Fruit fly (Drosophila melanogaster) whole organism, prepupa: ENCODE data around the gene CG31743.

Source experiments
- Blimp-1 ChIP-seq: fragments of 200-800 bp; sonication (Bioruptor generic); optimal IDR thresholded peaks from 3 replicates; lab custom pipeline; 2017; ENCODE audit warnings: missing biosample characterization, missing genetic modification characterization, mild to moderate bottlenecking, moderate library complexity, missing genetic modification reagents
- CG10631 ChIP-seq: fragments of 200-800 bp; sonication (Bioruptor generic); optimal IDR thresholded peaks from 2 replicates; lab custom pipeline; 2016; ENCODE audit warnings: missing biosample characterization, missing genetic modification characterization
- CG10669 ChIP-seq: fragments of 200-800 bp; sonication (Bioruptor generic); optimal IDR thresholded peaks from 3 replicates; lab custom pipeline; 2018; ENCODE audit warnings: missing biosample characterization, mild to moderate bottlenecking, missing genetic modification characterization, moderate library complexity
- CG11294 ChIP-seq: fragments of 200-800 bp; sonication (Bioruptor generic); IDR thresholded peaks from 2 replicates; pipeline ENCODE4 v1.3.6; 2022; ENCODE audit warnings: missing biosample characterization, missing genetic modification characterization
- CG11762 ChIP-seq: fragments of 200-800 bp; sonication (Bioruptor generic); optimal IDR thresholded peaks from 3 replicates; lab custom pipeline; 2016; ENCODE audit warnings: missing biosample characterization, missing genetic modification characterization; ENCODE audit not compliant: insufficient read depth
- CG11902 ChIP-seq: fragments of 200-800 bp; sonication (Bioruptor generic); optimal IDR thresholded peaks from 3 replicates; lab custom pipeline; 2016; ENCODE audit warnings: missing biosample characterization, missing genetic modification characterization
- CG15336 ChIP-seq: fragments of 200-800 bp; sonication (Bioruptor generic); IDR thresholded peaks from 2 replicates; pipeline ENCODE4 v1.3.6; 2022; ENCODE audit warnings: missing biosample characterization, missing genetic modification characterization
- CG1621 ChIP-seq: fragments of 200-800 bp; sonication (Bioruptor generic); optimal IDR thresholded peaks from 3 replicates; lab custom pipeline; 2018; ENCODE audit warnings: missing biosample characterization, mild to moderate bottlenecking, missing genetic modification characterization
- CG16779 ChIP-seq: fragments of 200-800 bp; sonication (Bioruptor generic); optimal IDR thresholded peaks from 3 replicates; lab custom pipeline; 2017; ENCODE audit warnings: missing biosample characterization, mild to moderate bottlenecking, missing genetic modification characterization
- CG3032 ChIP-seq: fragments of 200-800 bp; optimal IDR thresholded peaks from 2 replicates; lab custom pipeline; 2019; ENCODE audit warnings: missing biosample characterization, mild to moderate bottlenecking, missing genetic modification characterization, moderate library complexity
- CG31627 ChIP-seq: fragments of 200-800 bp; sonication (Bioruptor generic); optimal IDR thresholded peaks from 3 replicates; lab custom pipeline; 2016; ENCODE audit warnings: missing biosample characterization, missing genetic modification characterization
- CG32006 ChIP-seq: fragments of 200-800 bp; sonication (Bioruptor generic); optimal IDR thresholded peaks from 3 replicates; lab custom pipeline; 2017; ENCODE audit warnings: missing biosample characterization, mild to moderate bottlenecking, missing genetic modification characterization
- CG34406 ChIP-seq: fragments of 200-800 bp; sonication (Bioruptor generic); optimal IDR thresholded peaks from 3 replicates; lab custom pipeline; 2016; ENCODE audit warnings: missing biosample characterization, missing genetic modification characterization
- CG4318 ChIP-seq: fragments of 200-800 bp; sonication (Bioruptor generic); optimal IDR thresholded peaks from 3 replicates; lab custom pipeline; 2017; ENCODE audit warnings: missing biosample characterization, mild to moderate bottlenecking, missing genetic modification characterization
- CG6163 ChIP-seq: fragments of 200-800 bp; sonication (Bioruptor generic); IDR thresholded peaks from 3 replicates; pipeline ENCODE4 v1.3.6; 2022; ENCODE audit warnings: missing biosample characterization, missing genetic modification characterization
- CG6276 ChIP-seq: fragments of 200-800 bp; sonication (Bioruptor generic); optimal IDR thresholded peaks from 2 replicates; lab custom pipeline; 2017; ENCODE audit warnings: missing biosample characterization, mild to moderate bottlenecking, missing genetic modification characterization
- CG6792 ChIP-seq: fragments of 200-800 bp; sonication (Bioruptor generic); optimal IDR thresholded peaks from 3 replicates; lab custom pipeline; 2016; ENCODE audit warnings: missing biosample characterization, missing genetic modification characterization
- CG6808 ChIP-seq: fragments of 200-800 bp; sonication (Bioruptor generic); optimal IDR thresholded peaks from 3 replicates; lab custom pipeline; 2017; ENCODE audit warnings: missing biosample characterization, missing genetic modification characterization, mild to moderate bottlenecking, moderate library complexity, missing genetic modification reagents
- CG6854 ChIP-seq: fragments of 200-800 bp; sonication (Bioruptor generic); optimal IDR thresholded peaks from 2 replicates; lab custom pipeline; 2017; ENCODE audit warnings: missing biosample characterization, mild to moderate bottlenecking, missing genetic modification characterization
- CG8119 ChIP-seq: fragments of 200-800 bp; sonication (Bioruptor generic); IDR thresholded peaks from 3 replicates; pipeline ENCODE4 v1.3.6; 2022; ENCODE audit warnings: missing biosample characterization, missing genetic modification characterization
- CG8319 ChIP-seq: fragments of 200-800 bp; sonication (Bioruptor generic); optimal IDR thresholded peaks from 3 replicates; lab custom pipeline; 2016; ENCODE audit warnings: missing biosample characterization, missing genetic modification characterization
- CG9139 ChIP-seq: fragments of 200-800 bp; sonication (Bioruptor generic); optimal IDR thresholded peaks from 3 replicates; lab custom pipeline; 2017; ENCODE audit warnings: missing biosample characterization, mild to moderate bottlenecking, missing genetic modification characterization
- Eip75B ChIP-seq: fragments of 200-800 bp; sonication (Bioruptor generic); optimal IDR thresholded peaks from 3 replicates; lab custom pipeline; 2016; ENCODE audit warnings: missing biosample characterization, missing genetic modification characterization
- Eip93F ChIP-seq: fragments of 200-800 bp; sonication (Bioruptor generic); optimal IDR thresholded peaks from 2 replicates; lab custom pipeline; 2016; ENCODE audit warnings: missing biosample characterization, mild to moderate bottlenecking, missing genetic modification characterization
- Ets21C ChIP-seq: fragments of 200-800 bp; sonication (Bioruptor generic); optimal IDR thresholded peaks from 3 replicates; lab custom pipeline; 2016; ENCODE audit warnings: missing biosample characterization, missing genetic modification characterization
- Ets96B ChIP-seq: fragments of 200-800 bp; optimal IDR thresholded peaks from 2 replicates; lab custom pipeline; 2019; ENCODE audit warnings: missing biosample characterization, mild to moderate bottlenecking, missing genetic modification characterization, moderate library complexity
- Gug ChIP-seq: fragments of 200-800 bp; sonication (Bioruptor generic); IDR thresholded peaks from 2 replicates; pipeline ENCODE4 v1.3.6; 2022; ENCODE audit warnings: missing biosample characterization, missing genetic modification characterization
- Hr38 ChIP-seq: sonication (Bioruptor generic); optimal IDR thresholded peaks from 2 replicates; lab custom pipeline; 2016; ENCODE audit warnings: missing biosample characterization, missing genetic modification characterization
- Hr39 ChIP-seq: fragments of 200-800 bp; sonication (Bioruptor generic); optimal IDR thresholded peaks from 2 replicates; lab custom pipeline; 2016; ENCODE audit warnings: missing biosample characterization, missing genetic modification characterization
- Hr4 ChIP-seq: fragments of 200-800 bp; sonication (Bioruptor generic); optimal IDR thresholded peaks from 3 replicates; lab custom pipeline; 2016; ENCODE audit warnings: missing biosample characterization, missing genetic modification characterization
- Lpt ChIP-seq: fragments of 200-800 bp; sonication (Bioruptor generic); optimal IDR thresholded peaks from 3 replicates; lab custom pipeline; 2016; ENCODE audit warnings: missing biosample characterization, missing genetic modification characterization
- Met ChIP-seq: fragments of 200-800 bp; sonication (Bioruptor generic); optimal IDR thresholded peaks from 3 replicates; lab custom pipeline; 2016; ENCODE audit warnings: missing biosample characterization, missing genetic modification characterization
- OdsH ChIP-seq: fragments of 200-800 bp; sonication (Bioruptor generic); optimal IDR thresholded peaks from 3 replicates; lab custom pipeline; 2016; ENCODE audit warnings: missing biosample characterization, missing genetic modification characterization
- Smox ChIP-seq: fragments of 200-800 bp; sonication (Bioruptor generic); optimal IDR thresholded peaks from 3 replicates; lab custom pipeline; 2016; ENCODE audit warnings: missing biosample characterization, missing genetic modification characterization
- Sox102F ChIP-seq: fragments of 200-800 bp; sonication (Bioruptor generic); optimal IDR thresholded peaks from 2 replicates; lab custom pipeline; 2016; ENCODE audit warnings: missing biosample characterization, mild to moderate bottlenecking, missing genetic modification characterization
- Sox14 ChIP-seq: fragments of 200-800 bp; sonication (Bioruptor generic); optimal IDR thresholded peaks from 3 replicates; lab custom pipeline; 2016; ENCODE audit warnings: missing biosample characterization, missing genetic modification characterization
- achi ChIP-seq: fragments of 200-800 bp; sonication (Bioruptor generic); optimal IDR thresholded peaks from 3 replicates; lab custom pipeline; 2016; ENCODE audit warnings: missing biosample characterization, missing genetic modification characterization
- acj6 ChIP-seq: fragments of 200-800 bp; sonication (Bioruptor generic); optimal IDR thresholded peaks from 3 replicates; lab custom pipeline; 2016; ENCODE audit warnings: missing biosample characterization, missing genetic modification characterization
- cyc ChIP-seq: fragments of 200-800 bp; sonication (Bioruptor generic); optimal IDR thresholded peaks from 3 replicates; lab custom pipeline; 2016; ENCODE audit warnings: missing biosample characterization, missing genetic modification characterization
- dac ChIP-seq: fragments of 200-800 bp; sonication (Bioruptor generic); optimal IDR thresholded peaks from 2 replicates; lab custom pipeline; 2017; ENCODE audit warnings: missing biosample characterization, mild to moderate bottlenecking, missing genetic modification characterization
- dsx ChIP-seq: fragments of 200-800 bp; optimal IDR thresholded peaks from 3 replicates; lab custom pipeline; 2019; ENCODE audit warnings: missing biosample characterization, mild to moderate bottlenecking, missing genetic modification characterization, moderate library complexity; ENCODE audit not compliant: poor library complexity, severe bottlenecking
- eg ChIP-seq: fragments of 200-800 bp; sonication (Bioruptor generic); IDR thresholded peaks from 3 replicates; pipeline ENCODE4 v1.3.6; 2022; ENCODE audit warnings: missing biosample characterization, missing genetic modification characterization
- esn ChIP-seq: fragments of 200-800 bp; sonication (Bioruptor generic); optimal IDR thresholded peaks from 2 replicates; lab custom pipeline; 2016; ENCODE audit warnings: missing biosample characterization, mild to moderate bottlenecking, missing genetic modification characterization, moderate library complexity
- fd59A ChIP-seq: fragments of 200-800 bp; sonication (Bioruptor generic); optimal IDR thresholded peaks from 2 replicates; lab custom pipeline; 2017; ENCODE audit warnings: missing biosample characterization, mild to moderate bottlenecking, missing genetic modification characterization, missing genetic modification reagents
- fd85E ChIP-seq: fragments of 200-800 bp; sonication (Bioruptor generic); optimal IDR thresholded peaks from 3 replicates; lab custom pipeline; 2016; ENCODE audit warnings: missing biosample characterization, missing genetic modification characterization
- fkh ChIP-seq: fragments of 200-800 bp; sonication (Bioruptor generic); optimal IDR thresholded peaks from 3 replicates; lab custom pipeline; 2017; ENCODE audit warnings: missing biosample characterization, mild to moderate bottlenecking, missing genetic modification characterization, moderate library complexity
- lz ChIP-seq: fragments of 200-800 bp; sonication (Bioruptor generic); optimal IDR thresholded peaks from 3 replicates; lab custom pipeline; 2016; ENCODE audit warnings: missing biosample characterization, missing genetic modification characterization
- net ChIP-seq: fragments of 200-800 bp; sonication (Bioruptor generic); optimal IDR thresholded peaks from 3 replicates; lab custom pipeline; 2016; ENCODE audit warnings: missing biosample characterization, missing genetic modification characterization
- salr ChIP-seq, 2 experiments: fragments of 200-800 bp; sonication (Bioruptor generic); optimal IDR thresholded peaks; 3 replicates each; lab custom pipeline; 2016 to 2018; ENCODE audit warnings: missing biosample characterization in 2 of 2, missing genetic modification characterization in 2 of 2, mild to moderate bottlenecking in 1 of 2
- ss ChIP-seq, 2 experiments: fragments of 200-800 bp; sonication (Bioruptor generic); optimal IDR thresholded peaks; 2 replicates in 1 of 2; 3 replicates in 1 of 2; lab custom pipeline; 2017 to 2018; ENCODE audit warnings: mild to moderate bottlenecking in 2 of 2, missing biosample characterization in 2 of 2, missing genetic modification characterization in 2 of 2, moderate library complexity in 1 of 2
- svp ChIP-seq: fragments of 200-800 bp; sonication (Bioruptor generic); peaks from one replicate; lab custom pipeline; 2016; ENCODE audit warnings: missing biosample characterization, missing genetic modification characterization
- topi ChIP-seq: fragments of 200-800 bp; sonication (Bioruptor generic); optimal IDR thresholded peaks from 3 replicates; lab custom pipeline; 2016; ENCODE audit warnings: missing biosample characterization, missing genetic modification characterization
- vri ChIP-seq: fragments of 200-800 bp; sonication (Bioruptor generic); optimal IDR thresholded peaks from 3 replicates; lab custom pipeline; 2016; ENCODE audit warnings: missing biosample characterization, mild to moderate bottlenecking, missing genetic modification characterization

The CG31743 gene

dm6 chr2L:16842505-16842904, 36.8 kb upstream of the CG31743 start:
- TF ChIP-seq salr (GFP tag; optimal IDR thresholded peaks at IDR 0.05; lab: Kevin White, UChicago) (no peak), CG11762 (no peak), achi (GFP tag; lab: Kevin White, UChicago) (peak; percentile 42), Sox14 (GFP tag; lab: Kevin White, UChicago) (peak; percentile 33), Hr39 (GFP tag; lab: Kevin White, UChicago) (peak; percentile 52), net (GFP tag; lab: Kevin White, UChicago) (peak; percentile 29), Hr38 (GFP tag; lab: Kevin White, UChicago) (no peak), Met (GFP tag; lab: Kevin White, UChicago) (peak; percentile 59), CG6808 (GFP tag; lab: Kevin White, UChicago) (peak; percentile 19), svp (peak; percentile 74), Ets96B (tag; lab: Kevin White, UChicago) (no peak), CG16779 (no peak), vri (no peak), CG6792 (GFP tag; lab: Kevin White, UChicago) (peak; percentile 21), CG8319 (GFP tag; lab: Kevin White, UChicago) (no peak), acj6 (GFP tag; lab: Kevin White, UChicago) (peak; percentile 44), topi (GFP tag; lab: Kevin White, UChicago) (peak; percentile 47), Sox102F (GFP tag; lab: Kevin White, UChicago) (peak; percentile 60), eg (GFP tag; lab: Robert Waterston, UW) (no peak), CG15336 (GFP tag; lab: Robert Waterston, UW) (no peak), CG9139 (GFP tag; lab: Kevin White, UChicago) (no peak), CG11294 (GFP tag; lab: Robert Waterston, UW) (no peak), CG8119 (GFP tag; lab: Robert Waterston, UW) (peak; percentile 35; the same call in 2 of the 3 replicates), CG10631 (GFP tag; lab: Kevin White, UChicago) (peak; percentile 49), Hr4 (GFP tag; lab: Kevin White, UChicago) (peak; percentile 57), Lpt (GFP tag; lab: Kevin White, UChicago) (no peak), CG34406 (GFP tag; lab: Kevin White, UChicago) (peak; percentile 42), CG6854 (GFP tag; lab: Kevin White, UChicago) (no peak), cyc (peak; percentile 11), CG4318 (GFP tag; lab: Kevin White, UChicago) (no peak), CG31627 (GFP tag; lab: Kevin White, UChicago) (peak; percentile 48), Eip93F (GFP tag; lab: Kevin White, UChicago) (no peak), CG32006 (peak; percentile 66), CG6276 (GFP tag; lab: Kevin White, UChicago) (no peak), Eip75B (GFP tag; lab: Kevin White, UChicago) (peak; percentile 44), CG1621 (tag; lab: Kevin White, UChicago) (no peak), CG3032 (tag; lab: Kevin White, UChicago) (no peak), fd59A (no peak), dac (GFP tag; lab: Kevin White, UChicago) (peak; percentile 23), lz (GFP tag; lab: Kevin White, UChicago) (peak; percentile 46), esn (GFP tag; lab: Kevin White, UChicago) (peak; percentile 70), Gug (GFP tag; lab: Robert Waterston, UW) (no peak), fd85E (no peak), CG11902 (GFP tag; lab: Kevin White, UChicago) (peak; percentile 17), fkh (GFP tag; lab: Kevin White, UChicago) (no peak), dsx (GFP tag; lab: Kevin White, UChicago) (no peak), Smox (GFP tag; lab: Kevin White, UChicago) (peak; percentile 41), CG6163 (GFP tag; lab: Robert Waterston, UW) (no peak), OdsH (GFP tag; lab: Kevin White, UChicago) (peak; percentile 11), CG10669 (GFP tag; lab: Kevin White, UChicago) (no peak), Ets21C (GFP tag; lab: Kevin White, UChicago) (peak; percentile 23), Blimp-1 (no peak), ss (GFP tag; optimal IDR thresholded peaks at IDR 0.05; lab: Kevin White, UChicago) (no peak)
